Fruit fly (Drosophila melanogaster) whole organism, embryonic: ENCODE data around the gene Cyp12a4.

Source experiments
- Atf3 ChIP-seq: fragments of 200-800 bp; sonication (Bioruptor generic); optimal IDR thresholded peaks from 3 replicates; lab custom pipeline; 2016; ENCODE audit warnings: missing biosample characterization, missing genetic modification characterization
- B-H2 ChIP-seq: fragments of 200-800 bp; sonication (Bioruptor generic); optimal IDR thresholded peaks from 2 replicates; lab custom pipeline; 2018; ENCODE audit warnings: missing biosample characterization, mild to moderate bottlenecking, missing genetic modification characterization
- CG10565 ChIP-seq: fragments of 200-800 bp; sonication (Bioruptor generic); optimal IDR thresholded peaks from 3 replicates; lab custom pipeline; 2016; ENCODE audit warnings: missing biosample characterization, mild to moderate bottlenecking, missing genetic modification characterization
- CG12071 ChIP-seq: fragments of 200-800 bp; sonication (Bioruptor generic); optimal IDR thresholded peaks from 3 replicates; lab custom pipeline; 2018; ENCODE audit warnings: missing biosample characterization, mild to moderate bottlenecking, missing genetic modification characterization
- CG12391 ChIP-seq: fragments of 200-800 bp; sonication (Bioruptor generic); optimal IDR thresholded peaks from 3 replicates; lab custom pipeline; 2018; ENCODE audit warnings: missing biosample characterization, mild to moderate bottlenecking, missing genetic modification characterization, moderate library complexity
- CG13287 ChIP-seq: fragments of 200-800 bp; sonication (Bioruptor generic); IDR thresholded peaks from 2 replicates; pipeline ENCODE4 v1.3.6; 2022; ENCODE audit warnings: missing biosample characterization, missing genetic modification characterization; ENCODE audit not compliant: partially characterized antibody
- CG14965 ChIP-seq: fragments of 200-800 bp; sonication (Bioruptor generic); optimal IDR thresholded peaks from 2 replicates; lab custom pipeline; 2016; ENCODE audit warnings: missing biosample characterization, missing genetic modification characterization, borderline replicate concordance
- CG18619 ChIP-seq: fragments of 200-800 bp; sonication (Bioruptor generic); optimal IDR thresholded peaks from 3 replicates; lab custom pipeline; 2017; ENCODE audit warnings: missing biosample characterization, mild to moderate bottlenecking, missing genetic modification characterization
- CG2889 ChIP-seq: fragments of 200-800 bp; sonication (Bioruptor generic); IDR thresholded peaks from 3 replicates; pipeline ENCODE4 v1.3.6; 2022; ENCODE audit warnings: missing biosample characterization, missing genetic modification characterization
- CG31365 ChIP-seq: fragments of 200-800 bp; sonication (Bioruptor generic); optimal IDR thresholded peaks from 2 replicates; lab custom pipeline; 2018; ENCODE audit warnings: missing biosample characterization, mild to moderate bottlenecking, missing genetic modification characterization
- CG31388 ChIP-seq: fragments of 200-800 bp; sonication (Bioruptor generic); optimal IDR thresholded peaks from 2 replicates; lab custom pipeline; 2016; ENCODE audit warnings: missing biosample characterization, missing genetic modification characterization
- CG33557 ChIP-seq: fragments of 200-800 bp; sonication (Bioruptor generic); optimal IDR thresholded peaks from 2 replicates; lab custom pipeline; 2019; ENCODE audit warnings: missing biosample characterization, mild to moderate bottlenecking, missing genetic modification characterization, moderate library complexity
- CG3838 ChIP-seq: fragments of 200-800 bp; sonication (Bioruptor generic); optimal IDR thresholded peaks from 3 replicates; lab custom pipeline; 2016; ENCODE audit warnings: missing biosample characterization, missing genetic modification characterization
- CG4707 ChIP-seq: fragments of 200-800 bp; sonication (Bioruptor generic); optimal IDR thresholded peaks from 2 replicates; lab custom pipeline; 2018; ENCODE audit warnings: missing biosample characterization, mild to moderate bottlenecking, missing genetic modification characterization, moderate library complexity
- CG7357 ChIP-seq: fragments of 200-800 bp; sonication (Bioruptor generic); IDR thresholded peaks from 3 replicates; pipeline ENCODE4 v1.3.6; 2022; ENCODE audit warnings: missing biosample characterization, missing genetic modification characterization
- CG8359 ChIP-seq: fragments of 200-800 bp; sonication (Bioruptor generic); optimal IDR thresholded peaks from 2 replicates; lab custom pipeline; 2017; ENCODE audit warnings: missing biosample characterization, mild to moderate bottlenecking, missing genetic modification characterization, borderline replicate concordance
- CG8765 ChIP-seq: fragments of 200-800 bp; sonication (Bioruptor generic); IDR thresholded peaks from 2 replicates; pipeline ENCODE4 v1.3.6; 2022; ENCODE audit warnings: missing biosample characterization, missing genetic modification characterization
- CTCF ChIP-seq: fragments of 200-800 bp; sonication (Bioruptor generic); optimal IDR thresholded peaks from 2 replicates; lab custom pipeline; 2017; ENCODE audit warnings: missing biosample characterization, mild to moderate bottlenecking, missing genetic modification characterization, moderate library complexity
- CoRest ChIP-seq: fragments of 200-800 bp; sonication (Bioruptor generic); optimal IDR thresholded peaks from 3 replicates; lab custom pipeline; 2018; ENCODE audit warnings: missing biosample characterization, mild to moderate bottlenecking, missing genetic modification characterization, moderate library complexity
- Dfd ChIP-seq, 2 experiments: fragments of >200 bp; optimal IDR thresholded peaks; 2 replicates each; lab custom pipeline; 2017; ENCODE audit warnings: missing biosample characterization in 2 of 2, missing genetic modification characterization in 2 of 2
- Doc2 ChIP-seq: fragments of 200-800 bp; sonication (Bioruptor generic); IDR thresholded peaks from 2 replicates; pipeline ENCODE4 v1.3.6; 2022; ENCODE audit warnings: missing biosample characterization, missing genetic modification characterization
- Doc3 ChIP-seq: fragments of 200-800 bp; sonication (Bioruptor generic); IDR thresholded peaks from 3 replicates; pipeline ENCODE4 v1.3.6; 2022; ENCODE audit warnings: missing biosample characterization, missing genetic modification characterization; ENCODE audit not compliant: partially characterized antibody
- E2f1 ChIP-seq: fragments of 200-800 bp; sonication (Bioruptor generic); IDR thresholded peaks from 2 replicates; pipeline ENCODE4 v1.3.6; 2022; ENCODE audit warnings: missing biosample characterization, missing genetic modification characterization
- HmgZ ChIP-seq: fragments of 200-800 bp; sonication (Bioruptor generic); optimal IDR thresholded peaks from 2 replicates; lab custom pipeline; 2018; ENCODE audit warnings: missing biosample characterization, mild to moderate bottlenecking, missing genetic modification characterization
- Hmr ChIP-seq: fragments of 200-800 bp; sonication (Bioruptor generic); optimal IDR thresholded peaks from 3 replicates; lab custom pipeline; 2017; ENCODE audit warnings: mild to moderate bottlenecking, missing biosample characterization, missing genetic modification reagents, missing genetic modification characterization
- Hr39 ChIP-seq: fragments of >200 bp; optimal IDR thresholded peaks from 2 replicates; lab custom pipeline; 2017
- Lhr ChIP-seq: fragments of 200-800 bp; sonication (Bioruptor generic); optimal IDR thresholded peaks from 3 replicates; lab custom pipeline; 2017; ENCODE audit warnings: mild to moderate bottlenecking, missing biosample characterization, missing genetic modification reagents, missing genetic modification characterization
- Mad ChIP-seq: fragments of 200-800 bp; sonication (Bioruptor generic); optimal IDR thresholded peaks from 2 replicates; lab custom pipeline; 2016; ENCODE audit warnings: missing biosample characterization, missing genetic modification characterization
- Sin3A ChIP-seq: fragments of >200 bp; optimal IDR thresholded peaks from 2 replicates; lab custom pipeline; 2018
- Six4 ChIP-seq: fragments of 200-800 bp; sonication (Bioruptor generic); optimal IDR thresholded peaks from 2 replicates; lab custom pipeline; 2016; ENCODE audit warnings: missing biosample characterization, missing genetic modification characterization
- Ssrp ChIP-seq: fragments of 200-800 bp; sonication (Bioruptor generic); optimal IDR thresholded peaks from 2 replicates; lab custom pipeline; 2018; ENCODE audit warnings: missing biosample characterization, mild to moderate bottlenecking, missing genetic modification characterization, moderate library complexity
- Xbp1 ChIP-seq: fragments of 200-800 bp; sonication (Bioruptor generic); optimal IDR thresholded peaks from 3 replicates; lab custom pipeline; 2016; ENCODE audit warnings: missing biosample characterization, mild to moderate bottlenecking, missing genetic modification characterization
- Xrp1 ChIP-seq: fragments of 200-800 bp; sonication (Bioruptor generic); IDR thresholded peaks from 2 replicates; pipeline ENCODE4 v1.3.6; 2022; ENCODE audit warnings: missing biosample characterization, missing genetic modification characterization
- amos ChIP-seq: fragments of 200-800 bp; sonication (Bioruptor generic); IDR thresholded peaks from 2 replicates; pipeline ENCODE4 v1.3.6; 2022; ENCODE audit warnings: missing biosample characterization, missing genetic modification characterization; ENCODE audit not compliant: partially characterized antibody
- btn ChIP-seq: fragments of 200-800 bp; sonication (Bioruptor generic); optimal IDR thresholded peaks from 2 replicates; lab custom pipeline; 2016; ENCODE audit warnings: missing biosample characterization, missing genetic modification characterization
- corto ChIP-seq: fragments of 200-800 bp; sonication (Bioruptor generic); optimal IDR thresholded peaks from 2 replicates; lab custom pipeline; 2016; ENCODE audit warnings: missing biosample characterization, mild to moderate bottlenecking, missing genetic modification characterization, moderate library complexity
- dimm ChIP-seq: fragments of 200-800 bp; sonication (Bioruptor generic); IDR thresholded peaks from 2 replicates; pipeline ENCODE4 v1.3.6; 2022; ENCODE audit warnings: missing biosample characterization, missing genetic modification characterization
- dm ChIP-seq: fragments of 200-800 bp; sonication (Bioruptor generic); optimal IDR thresholded peaks from 3 replicates; lab custom pipeline; 2016; ENCODE audit warnings: missing biosample characterization, missing genetic modification characterization
- dmrt99B ChIP-seq: fragments of 200-800 bp; sonication (Bioruptor generic); optimal IDR thresholded peaks from 2 replicates; lab custom pipeline; 2018; ENCODE audit warnings: missing biosample characterization, mild to moderate bottlenecking, missing genetic modification characterization, moderate library complexity
- esg ChIP-seq: fragments of 200-800 bp; sonication (Bioruptor generic); conservative IDR thresholded peaks from 2 replicates; pipeline ENCODE4 v1.3.6; 2022; ENCODE audit warnings: missing biosample characterization, missing genetic modification characterization
- grau ChIP-seq: fragments of 200-800 bp; optimal IDR thresholded peaks from 3 replicates; lab custom pipeline; 2019; ENCODE audit warnings: missing biosample characterization, mild to moderate bottlenecking, missing genetic modification characterization, moderate library complexity
- h ChIP-seq: fragments of >200 bp; optimal IDR thresholded peaks from 2 replicates; lab custom pipeline; 2017
- nom ChIP-seq: fragments of 200-800 bp; sonication (Bioruptor generic); optimal IDR thresholded peaks from 2 replicates; lab custom pipeline; 2017; ENCODE audit warnings: missing biosample characterization, missing genetic modification characterization, mild to moderate bottlenecking, moderate library complexity, missing genetic modification reagents
- pita ChIP-seq: fragments of 200-800 bp; sonication (Bioruptor generic); optimal IDR thresholded peaks from 2 replicates; lab custom pipeline; 2017; ENCODE audit warnings: missing biosample characterization, mild to moderate bottlenecking, missing genetic modification characterization
- pnt ChIP-seq: fragments of 200-800 bp; sonication (Bioruptor generic); optimal IDR thresholded peaks from 3 replicates; lab custom pipeline; 2016; ENCODE audit warnings: missing biosample characterization, missing genetic modification characterization
- sc ChIP-seq, 3 experiments: fragments of >200 bp in 2 of 3; fragments of 200-800 bp in 1 of 3; sonication (Bioruptor generic) in 1 of 3; optimal IDR thresholded peaks; 2 replicates in 2 of 3; 3 replicates in 1 of 3; lab custom pipeline; 2017; ENCODE audit warnings: mild to moderate bottlenecking in 1 of 3, missing biosample characterization in 1 of 3, missing genetic modification characterization in 1 of 3, missing genetic modification reagents in 1 of 3
- sd ChIP-seq: fragments of 200-800 bp; sonication (Bioruptor generic); optimal IDR thresholded peaks from 3 replicates; lab custom pipeline; 2018; ENCODE audit warnings: missing biosample characterization, mild to moderate bottlenecking, missing genetic modification characterization, moderate library complexity
- slp2 ChIP-seq: fragments of 200-800 bp; sonication (Bioruptor generic); optimal IDR thresholded peaks from 2 replicates; lab custom pipeline; 2016; ENCODE audit warnings: missing biosample characterization, missing genetic modification characterization
- tin ChIP-seq: fragments of 200-800 bp; sonication (Bioruptor generic); optimal IDR thresholded peaks from 3 replicates; lab custom pipeline; 2016; ENCODE audit warnings: missing biosample characterization, missing genetic modification characterization
- tio ChIP-seq: fragments of 200-800 bp; sonication (Bioruptor generic); optimal IDR thresholded peaks from 2 replicates; lab custom pipeline; 2017; ENCODE audit warnings: missing biosample characterization, missing genetic modification characterization, inconsistent platforms

Cyp12a4 gene

DNA sequence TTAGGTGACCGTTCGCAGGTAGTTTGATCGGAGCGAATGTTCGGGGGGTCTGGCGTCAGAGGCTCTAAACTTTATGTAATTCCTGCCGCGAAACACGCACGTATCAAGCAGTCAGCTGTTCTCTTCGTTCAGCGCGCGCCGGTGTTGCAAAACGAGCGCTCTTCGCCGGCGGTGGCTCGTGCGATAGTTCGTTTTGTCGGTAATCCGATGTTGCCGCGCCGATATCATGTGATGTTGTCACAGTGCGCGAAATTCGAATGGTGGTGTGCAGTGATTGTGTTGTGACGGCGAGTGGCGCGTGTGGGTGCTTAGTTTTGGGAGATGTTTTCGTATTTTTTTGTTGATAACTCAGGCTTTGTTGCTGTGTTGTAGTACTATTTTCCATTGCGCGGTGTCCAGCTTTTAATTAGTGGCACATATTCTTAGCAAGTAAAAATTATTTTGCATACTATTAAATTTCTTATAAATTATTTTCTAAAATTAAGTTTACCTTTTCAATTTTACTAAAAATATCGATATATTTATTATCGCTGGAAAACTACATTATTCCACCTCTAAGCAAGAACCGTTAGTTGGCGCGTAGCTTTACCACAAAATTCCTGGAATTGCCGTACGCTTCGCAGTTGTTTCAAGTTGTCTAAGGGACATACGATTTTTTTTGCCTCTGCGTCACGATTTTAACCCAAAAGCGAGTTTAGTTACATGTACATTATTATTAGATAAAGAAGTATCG lies 21.9 kb downstream of the Cyp12a4 start, which contains the start of gene nanos (continued):
- peak; percentile 99 for TF ChIP-seq CG13287 (GFP tag; lab: Robert Waterston, UW)
- TF ChIP-seq sd (tag; lab: Kevin White, UChicago) = peak; percentile 43
- TF ChIP-seq dm (GFP tag; lab: Kevin White, UChicago) = peak; percentile 88
- peak; percentile 64 for TF ChIP-seq CG12391 (tag; lab: Kevin White, UChicago)
- peak; percentile 47 for TF ChIP-seq CG18619
- peak; percentile 85 for TF ChIP-seq Mad (GFP tag; lab: Kevin White, UChicago)
- no peak for TF ChIP-seq Doc2 (GFP tag; lab: Robert Waterston, UW)
- TF ChIP-seq Lhr (GFP tag; lab: Kevin White, UChicago) = peak; percentile 56
- no peak for TF ChIP-seq CG14965 (GFP tag; lab: Kevin White, UChicago)
- TF ChIP-seq CG2889 (GFP tag; lab: Robert Waterston, UW) = 0 out of 3 replicates have a peak, but pooled peaks have one; percentile 29
- TF ChIP-seq h (lab: Kevin White, UChicago) = no peak
- TF ChIP-seq amos (GFP tag; lab: Robert Waterston, UW) = peak; percentile 100
- TF ChIP-seq slp2 (GFP tag; lab: Kevin White, UChicago) = no peak
- no peak for TF ChIP-seq btn (GFP tag; lab: Kevin White, UChicago)
- TF ChIP-seq CG12071 (GFP tag; lab: Kevin White, UChicago) = no peak
- peak; percentile 46; the same call in 1 of the 2 replicates for TF ChIP-seq Xrp1
- TF ChIP-seq pita = no peak
- peak; percentile 51; the same call in 1 of the 2 replicates for TF ChIP-seq CG8765 (GFP tag; lab: Robert Waterston, UW)
- peak; percentile 82 for TF ChIP-seq B-H2 (GFP tag; lab: Kevin White, UChicago)
- TF ChIP-seq sc (optimal IDR thresholded peaks at IDR 0.05; lab: Kevin White, UChicago) = no peak
- no peak for TF ChIP-seq sc (GFP tag; optimal IDR thresholded peaks at IDR 0.05; lab: Kevin White, UChicago)
- peak; percentile 67 for TF ChIP-seq tin (GFP tag; lab: Kevin White, UChicago)
- TF ChIP-seq HmgZ (tag; lab: Kevin White, UChicago) = peak; percentile 93
- no peak for TF ChIP-seq tio (GFP tag; lab: Kevin White, UChicago)
- peak; percentile 7 for TF ChIP-seq Atf3 (GFP tag; lab: Kevin White, UChicago)
- TF ChIP-seq CG33557 (GFP tag; lab: Kevin White, UChicago) = peak; percentile 22
- TF ChIP-seq CG10565 (GFP tag; lab: Kevin White, UChicago) = no peak
- TF ChIP-seq Six4 (GFP tag; lab: Kevin White, UChicago) = peak; percentile 31
- TF ChIP-seq Ssrp (tag; lab: Kevin White, UChicago) = no peak
- TF ChIP-seq dmrt99B (tag; lab: Kevin White, UChicago) = no peak
- peak; percentile 41 for TF ChIP-seq pnt (GFP tag; lab: Kevin White, UChicago)
- TF ChIP-seq Doc3 = peak; percentile 95
- no peak for TF ChIP-seq CG7357 (GFP tag; lab: Robert Waterston, UW)
- TF ChIP-seq dimm (GFP tag; lab: Robert Waterston, UW) = no peak
- no peak for TF ChIP-seq corto (GFP tag; lab: Kevin White, UChicago)
- peak; percentile 71 for TF ChIP-seq Xbp1 (GFP tag; lab: Kevin White, UChicago)
- no peak for TF ChIP-seq CG31388 (GFP tag; lab: Kevin White, UChicago)
- TF ChIP-seq E2f1 (GFP tag; lab: Robert Waterston, UW) = peak; percentile 83
- TF ChIP-seq CG4707 (GFP tag; lab: Kevin White, UChicago) = no peak
- no peak for TF ChIP-seq nom (GFP tag; lab: Kevin White, UChicago)
- peak; percentile 51 for TF ChIP-seq grau (tag; lab: Kevin White, UChicago)
- peak; percentile 68 for TF ChIP-seq CoRest (tag; lab: Kevin White, UChicago)
- TF ChIP-seq CG3838 (GFP tag; lab: Kevin White, UChicago) = no peak
- no peak for TF ChIP-seq CG31365 (tag; lab: Kevin White, UChicago)
- peak; percentile 76 for TF ChIP-seq Hmr
- no peak for TF ChIP-seq CG8359 (GFP tag; lab: Kevin White, UChicago)
- TF ChIP-seq esg (GFP tag; lab: Robert Waterston, UW) = no peak
- TF ChIP-seq Hr39 (lab: Kevin White, UChicago) = no peak
- peak; percentile 76 for TF ChIP-seq Sin3A (lab: Kevin White, UChicago)
- TF ChIP-seq Dfd (GFP tag; optimal IDR thresholded peaks at IDR 0.05; lab: Kevin White, UChicago) = no peak
- TF ChIP-seq CTCF (GFP tag; lab: Kevin White, UChicago) = peak; percentile 51
